Fruit fly (Drosophila melanogaster): ENCODE results near the gene Sytalpha.

Gene Sytalpha

DNA sequence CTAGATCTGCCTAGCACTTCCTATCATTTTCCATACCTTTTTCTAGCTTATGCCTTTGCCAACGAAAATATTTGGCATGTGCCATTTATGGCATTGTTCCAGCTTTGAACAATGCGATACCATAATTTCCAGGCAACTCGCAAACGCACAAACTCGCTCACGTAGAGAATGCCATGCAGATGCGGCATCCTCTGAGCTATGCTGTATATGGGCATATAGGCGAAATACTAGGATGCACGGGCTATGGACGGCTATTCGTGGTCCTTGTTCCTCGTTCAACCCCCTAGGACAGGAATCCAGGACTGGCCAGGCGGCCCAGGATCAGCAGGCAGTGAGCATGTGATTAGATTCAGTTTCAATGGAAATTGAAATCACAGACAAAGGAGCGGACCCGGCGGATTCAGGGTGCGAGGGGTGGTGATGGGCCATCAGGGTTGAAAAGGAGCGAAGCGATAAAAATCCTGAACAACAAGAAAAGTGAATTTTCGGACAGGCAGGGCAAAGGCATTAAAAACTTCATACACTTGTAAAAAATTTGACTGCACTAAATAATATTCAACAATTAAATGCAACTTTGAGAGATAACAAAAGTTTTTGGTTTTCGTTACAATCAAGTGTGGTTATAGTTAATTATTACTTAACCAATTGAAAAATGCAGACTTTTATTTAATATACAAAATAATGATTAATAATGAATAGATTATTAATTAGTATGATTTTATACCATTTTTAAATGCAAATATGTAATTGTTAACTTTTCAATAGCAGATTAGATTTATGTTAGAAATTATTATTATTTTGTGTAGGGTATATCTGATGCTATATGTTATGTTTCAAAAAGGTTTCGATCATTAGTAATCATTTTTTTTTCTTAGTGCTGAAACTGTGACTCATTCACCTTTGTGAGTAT, 3.6 kb upstream of the Sytalpha start (continued):
- no peak for TF ChIP-seq da (GFP tag; optimal IDR thresholded peaks at IDR 0.05)
- TF ChIP-seq CG13894 (tag; optimal IDR thresholded peaks at IDR 0.05), result peak; percentile 49
- TF ChIP-seq usp (GFP tag; optimal IDR thresholded peaks at IDR 0.05), result no peak
- no peak for TF ChIP-seq zfh2 (GFP tag; optimal IDR thresholded peaks at IDR 0.05)
- TF ChIP-seq danr (GFP tag; IDR thresholded peaks at IDR 0.05), result no peak
- no peak for TF ChIP-seq Dek (tag; optimal IDR thresholded peaks at IDR 0.05)
- no peak for TF ChIP-seq CG4282 (GFP tag; optimal IDR thresholded peaks at IDR 0.05)
- no peak for TF ChIP-seq CG6854 (GFP tag; optimal IDR thresholded peaks at IDR 0.05)
- TF ChIP-seq Dad (GFP tag; optimal IDR thresholded peaks at IDR 0.05), result no peak
- TF ChIP-seq CG18619 (GFP tag; optimal IDR thresholded peaks at IDR 0.05), result peak; percentile 35
- TF ChIP-seq CG3847 (GFP tag; IDR thresholded peaks at IDR 0.05), result no peak
- peak; percentile 55 for TF ChIP-seq Abd-B (GFP tag; optimal IDR thresholded peaks at IDR 0.05)
- TF ChIP-seq h (optimal IDR thresholded peaks at IDR 0.05), result no peak
- TF ChIP-seq BEAF-32 (GFP tag; optimal IDR thresholded peaks at IDR 0.05), result no peak
- TF ChIP-seq Mrtf (GFP tag; IDR thresholded peaks at IDR 0.05), result 0 out of 3 replicates have a peak, but pooled peaks have one; percentile 25
- TF ChIP-seq CG11456 (GFP tag; IDR thresholded peaks at IDR 0.05), result 0 out of 3 replicates have a peak, but pooled peaks have one; percentile 55
- TF ChIP-seq NC2β (GFP tag; optimal IDR thresholded peaks at IDR 0.05), result no peak
- TF ChIP-seq ranshi (GFP tag; IDR thresholded peaks at IDR 0.05), result no peak
- no peak for TF ChIP-seq Aef1 (GFP tag; IDR thresholded peaks at IDR 0.05)
- no peak for TF ChIP-seq dati (GFP tag; IDR thresholded peaks at IDR 0.05)
- no peak for TF ChIP-seq CG10321 (GFP tag; IDR thresholded peaks at IDR 0.05)
- no peak for TF ChIP-seq CG11723 (GFP tag; optimal IDR thresholded peaks at IDR 0.05)
- no peak for TF ChIP-seq peb (GFP tag; IDR thresholded peaks at IDR 0.05)
- no peak for TF ChIP-seq CG4404 (GFP tag; IDR thresholded peaks at IDR 0.05)
- TF ChIP-seq gt (GFP tag; IDR thresholded peaks at IDR 0.05), result no peak
- TF ChIP-seq CG16779 (GFP tag; IDR thresholded peaks at IDR 0.05), result no peak
- peak; percentile 41; the same call in 1 of the 2 replicates for TF ChIP-seq Ptx1 (GFP tag; IDR thresholded peaks at IDR 0.05)
- TF ChIP-seq trh (GFP tag; optimal IDR thresholded peaks at IDR 0.05), result no peak
- TF ChIP-seq zfh1 (GFP tag; IDR thresholded peaks at IDR 0.05), result no peak
- no peak for TF ChIP-seq pb (GFP tag; optimal IDR thresholded peaks at IDR 0.05)
- no peak for TF ChIP-seq CG3407 (GFP tag; optimal IDR thresholded peaks at IDR 0.05)
- TF ChIP-seq CG7372 (GFP tag; IDR thresholded peaks at IDR 0.05), result no peak
- no peak for TF ChIP-seq en (GFP tag; optimal IDR thresholded peaks at IDR 0.05)
- TF ChIP-seq Ets65A (GFP tag), result no peak
- TF ChIP-seq tup (GFP tag; optimal IDR thresholded peaks at IDR 0.05), result no peak
- peak; percentile 33 for TF ChIP-seq CG12104 (GFP tag; optimal IDR thresholded peaks at IDR 0.05)
- no peak for TF ChIP-seq ara (GFP tag; IDR thresholded peaks at IDR 0.05)
- TF ChIP-seq CG18011 (GFP tag; optimal IDR thresholded peaks at IDR 0.05), result no peak
- no peak for TF ChIP-seq CG2875 (GFP tag; optimal IDR thresholded peaks at IDR 0.05)
- no peak for TF ChIP-seq sima (GFP tag; optimal IDR thresholded peaks at IDR 0.05)
- TF ChIP-seq toy (GFP tag; IDR thresholded peaks at IDR 0.05), result no peak
- TF ChIP-seq Mes4 (GFP tag; optimal IDR thresholded peaks at IDR 0.05), result no peak
- TF ChIP-seq CG17612 (GFP tag; IDR thresholded peaks at IDR 0.05), result no peak
- TF ChIP-seq CG2889 (GFP tag; IDR thresholded peaks at IDR 0.05), result no peak
- no peak for TF ChIP-seq so (GFP tag; IDR thresholded peaks at IDR 0.05)
- peak; percentile 64 for TF ChIP-seq crol (GFP tag; IDR thresholded peaks at IDR 0.05)
- no peak for TF ChIP-seq CG32767 (GFP tag; IDR thresholded peaks at IDR 0.05)
- no peak for TF ChIP-seq lilli (GFP tag; optimal IDR thresholded peaks at IDR 0.05)
- TF ChIP-seq CG30403 (GFP tag; optimal IDR thresholded peaks at IDR 0.05), result peak; percentile 54
- no peak for TF ChIP-seq esg (GFP tag; conservative IDR thresholded peaks at IDR 0.05)
- peak; percentile 7 for TF ChIP-seq sqz (GFP tag; optimal IDR thresholded peaks at IDR 0.05)
- TF ChIP-seq NK7.1 (GFP tag; optimal IDR thresholded peaks at IDR 0.05), result no peak

Measured in whole organism, embryonic.